Worm (Caenorhabditis elegans) whole organism, late embryonic: ENCODE measurements around the gene T03D3.5.

Experiments used
- C38D4.7 ChIP-seq: fragments of 200-800 bp; sonication (Bioruptor generic); optimal IDR thresholded peaks from 2 replicates; lab custom pipeline; 2018; ENCODE audit warnings: mild to moderate bottlenecking, missing genetic modification characterization, moderate library complexity, missing compliant biosample characterization
- K02D7.2 ChIP-seq: sonication (generic microtip); optimal IDR thresholded peaks from 2 replicates; lab custom pipeline; 2017; ENCODE audit warnings: mild to moderate bottlenecking, missing genetic modification characterization, missing compliant biosample characterization
- ahr-1 ChIP-seq: sonication (generic microtip); optimal IDR thresholded peaks from 2 replicates; lab custom pipeline; 2016; ENCODE audit warnings: missing genetic modification characterization, missing compliant biosample characterization
- ama-1 ChIP-seq: fragments of 150-350 bp; optimal IDR thresholded peaks from 2 replicates; lab custom pipeline; 2014
- ceh-18 ChIP-seq: sonication (generic microtip); optimal IDR thresholded peaks from 2 replicates; lab custom pipeline; 2016; ENCODE audit warnings: missing genetic modification characterization, missing compliant biosample characterization
- ceh-19 ChIP-seq: fragments of 200-800 bp; sonication (Bioruptor generic); optimal IDR thresholded peaks from 2 replicates; lab custom pipeline; 2018; ENCODE audit warnings: mild to moderate bottlenecking, missing genetic modification characterization, missing compliant biosample characterization
- ceh-24 ChIP-seq: sonication (generic microtip); optimal IDR thresholded peaks from 2 replicates; lab custom pipeline; 2016; ENCODE audit warnings: mild to moderate bottlenecking, missing genetic modification characterization, missing compliant biosample characterization
- ceh-30 ChIP-seq: fragments of 150-350 bp; optimal IDR thresholded peaks from 2 replicates; lab custom pipeline; 2014; ENCODE audit warnings: missing biosample characterization, missing genetic modification characterization
- ceh-31 ChIP-seq: sonication (generic microtip); optimal IDR thresholded peaks from 2 replicates; lab custom pipeline; 2016; ENCODE audit warnings: missing genetic modification characterization, missing compliant biosample characterization
- ceh-34 ChIP-seq: sonication (generic microtip); optimal IDR thresholded peaks from 2 replicates; lab custom pipeline; 2016; ENCODE audit warnings: mild to moderate bottlenecking, missing genetic modification characterization, missing compliant biosample characterization
- ceh-45 ChIP-seq: fragments of 200-800 bp; sonication (Bioruptor generic); IDR thresholded peaks from 2 replicates; pipeline ENCODE4 v1.3.6; 2022; ENCODE audit warnings: missing genetic modification reagents, missing genetic modification characterization, missing compliant biosample characterization
- ceh-6 ChIP-seq: fragments of 200-800 bp; sonication (Bioruptor generic); optimal IDR thresholded peaks from 2 replicates; lab custom pipeline; 2018; ENCODE audit warnings: mild to moderate bottlenecking, missing genetic modification characterization, missing compliant biosample characterization
- ceh-9 ChIP-seq: sonication (generic microtip); optimal IDR thresholded peaks from 2 replicates; lab custom pipeline; 2016; ENCODE audit warnings: mild to moderate bottlenecking, missing genetic modification characterization, inconsistent platforms, missing compliant biosample characterization
- elt-2 ChIP-seq: sonication (generic microtip); optimal IDR thresholded peaks from 2 replicates; lab custom pipeline; 2016; ENCODE audit warnings: missing genetic modification reagents, missing genetic modification characterization, missing compliant biosample characterization
- elt-4 ChIP-seq: sonication (generic microtip); optimal IDR thresholded peaks from 2 replicates; lab custom pipeline; 2016; ENCODE audit warnings: missing genetic modification characterization, missing compliant biosample characterization
- ets-4 ChIP-seq: sonication (generic microtip); optimal IDR thresholded peaks from 2 replicates; lab custom pipeline; 2016; ENCODE audit warnings: missing genetic modification characterization, missing compliant biosample characterization
- eyg-1 ChIP-seq: sonication (generic microtip); optimal IDR thresholded peaks from 2 replicates; lab custom pipeline; 2016; ENCODE audit warnings: missing genotype, missing genetic modification characterization, missing compliant biosample characterization
- fax-1 ChIP-seq: sonication (generic microtip); optimal IDR thresholded peaks from 2 replicates; lab custom pipeline; 2016; ENCODE audit warnings: missing genotype, missing genetic modification characterization, missing compliant biosample characterization
- gmeb-2 ChIP-seq: sonication (generic microtip); optimal IDR thresholded peaks from 2 replicates; lab custom pipeline; 2016; ENCODE audit warnings: missing genetic modification characterization, inconsistent platforms, missing compliant biosample characterization
- hlh-15 ChIP-seq: sonication (generic microtip); optimal IDR thresholded peaks from 2 replicates; lab custom pipeline; 2016; ENCODE audit warnings: missing genetic modification characterization, missing compliant biosample characterization
- hlh-8 ChIP-seq: sonication (generic microtip); optimal IDR thresholded peaks from 2 replicates; lab custom pipeline; 2016; ENCODE audit warnings: missing genotype, missing genetic modification characterization, missing compliant biosample characterization
- lin-11 ChIP-seq: fragments of 200-800 bp; sonication (Bioruptor generic); optimal IDR thresholded peaks from 2 replicates; lab custom pipeline; 2018; ENCODE audit warnings: mild to moderate bottlenecking, missing genetic modification characterization, missing compliant biosample characterization
- madf-2 ChIP-seq: sonication (generic microtip); optimal IDR thresholded peaks from 2 replicates; lab custom pipeline; 2017; ENCODE audit warnings: missing genetic modification characterization, missing compliant biosample characterization
- mec-3 ChIP-seq: sonication (generic microtip); optimal IDR thresholded peaks from 2 replicates; lab custom pipeline; 2016; ENCODE audit warnings: borderline replicate concordance, missing genetic modification characterization, missing compliant biosample characterization
- odd-2 ChIP-seq: sonication (generic microtip); optimal IDR thresholded peaks from 2 replicates; lab custom pipeline; 2017; ENCODE audit warnings: antibody characterized with exemption, mild to moderate bottlenecking, missing genetic modification characterization, missing compliant biosample characterization
- pag-3 ChIP-seq: sonication (generic microtip); optimal IDR thresholded peaks from 2 replicates; lab custom pipeline; 2016; ENCODE audit warnings: missing compliant biosample characterization, missing genetic modification characterization, borderline replicate concordance
- pax-1 ChIP-seq: fragments of 150-350 bp; optimal IDR thresholded peaks from 2 replicates; lab custom pipeline; 2014; ENCODE audit warnings: missing biosample characterization, missing genetic modification characterization
- pha-2 ChIP-seq: sonication (generic microtip); optimal IDR thresholded peaks from 2 replicates; lab custom pipeline; 2017; ENCODE audit warnings: mild to moderate bottlenecking, missing genetic modification characterization, missing compliant biosample characterization
- rnt-1 ChIP-seq: sonication (generic microtip); optimal IDR thresholded peaks from 2 replicates; lab custom pipeline; 2016; ENCODE audit warnings: missing genetic modification characterization, missing compliant biosample characterization
- sdc-2 ChIP-seq: sonication (generic microtip); optimal IDR thresholded peaks from 2 replicates; lab custom pipeline; 2016; ENCODE audit warnings: missing genotype, missing genetic modification characterization, missing compliant biosample characterization
- sox-2 ChIP-seq: fragments of 200-800 bp; sonication (Bioruptor generic); IDR thresholded peaks from 2 replicates; pipeline ENCODE4 v1.3.6; 2022; ENCODE audit warnings: missing genetic modification reagents, missing genetic modification characterization, missing compliant biosample characterization
- sox-4 ChIP-seq: sonication (generic microtip); optimal IDR thresholded peaks from 2 replicates; lab custom pipeline; 2017; ENCODE audit warnings: mild to moderate bottlenecking, missing genetic modification characterization, inconsistent platforms, missing compliant biosample characterization
- syd-9 ChIP-seq: sonication (generic microtip); optimal IDR thresholded peaks from 2 replicates; lab custom pipeline; 2016; ENCODE audit warnings: mild to moderate bottlenecking, missing genetic modification characterization, moderate library complexity, missing compliant biosample characterization
- ttx-3 ChIP-seq: sonication (generic microtip); optimal IDR thresholded peaks from 2 replicates; lab custom pipeline; 2016; ENCODE audit warnings: missing genetic modification reagents, missing genetic modification characterization, missing compliant biosample characterization
- ztf-16 ChIP-seq: sonication (generic microtip); optimal IDR thresholded peaks from 2 replicates; lab custom pipeline; 2017; ENCODE audit warnings: missing genetic modification characterization, missing compliant biosample characterization

The T03D3.5 gene

ce11 chrV:2859738-2860137, 33.1 kb upstream of the T03D3.5 start, which contains the start of gene srj-54:
TSS of gene srj-54 (minus strand) at chrV:2859838.
- TF ChIP-seq ama-1 (lab: Kevin White, UChicago) (no peak), hlh-8 (tag; lab: Kevin White, UChicago) (no peak), ceh-31 (tag; lab: Kevin White, UChicago) (no peak), ets-4 (tag; lab: Kevin White, UChicago) (no peak), pax-1 (no peak), ceh-30 (tag; lab: Kevin White, UChicago) (no peak), C38D4.7 (GFP tag; lab: Kevin White, UChicago) (no peak), ceh-34 (tag; lab: Kevin White, UChicago) (no peak), ztf-16 (tag; lab: Kevin White, UChicago) (no peak), eyg-1 (no peak)

ce11 chrV:2857842-2858241, 31.2 kb upstream of the T03D3.5 start, which contains the start of gene srj-55:
TSS of gene srj-55 (minus strand) at chrV:2857942.
- TF ChIP-seq pag-3 (no peak), ceh-18 (tag; lab: Kevin White, UChicago) (no peak), ceh-9 (tag; lab: Kevin White, UChicago) (no peak), ceh-31 (tag; lab: Kevin White, UChicago) (no peak), ahr-1 (no peak), ceh-19 (GFP tag; lab: Kevin White, UChicago) (no peak), mec-3 (tag; lab: Kevin White, UChicago) (no peak), ceh-6 (GFP tag; lab: Kevin White, UChicago) (no peak), hlh-15 (no peak), ama-1 (lab: Kevin White, UChicago) (no peak), elt-2 (tag; lab: Kevin White, UChicago) (no peak), madf-2 (tag; lab: Kevin White, UChicago) (no peak), ceh-30 (tag; lab: Kevin White, UChicago) (no peak), sdc-2 (tag; lab: Kevin White, UChicago) (no peak), odd-2 (tag; lab: Kevin White, UChicago) (no peak), elt-4 (tag; lab: Kevin White, UChicago) (no peak)

ce11 chrV:2855473-2855872, 28.8 kb upstream of the T03D3.5 start, which contains the start of gene srj-57:
TSS of gene srj-57 (minus strand) at chrV:2855573.
- no peak for TF ChIP-seq C38D4.7 (GFP tag; lab: Kevin White, UChicago)
- no peak for TF ChIP-seq sox-2 (GFP tag; lab: Robert Waterston, UW)
- TF ChIP-seq lin-11: no peak
- TF ChIP-seq ceh-45 (GFP tag; lab: Robert Waterston, UW): no peak
- TF ChIP-seq gmeb-2 (tag; lab: Kevin White, UChicago): no peak
- no peak for TF ChIP-seq syd-9
- TF ChIP-seq ttx-3 (tag; lab: Kevin White, UChicago): no peak
- TF ChIP-seq ceh-24 (tag; lab: Kevin White, UChicago): no peak
- no peak for TF ChIP-seq sox-4 (tag; lab: Kevin White, UChicago)
- TF ChIP-seq ets-4 (tag; lab: Kevin White, UChicago): no peak
- TF ChIP-seq rnt-1: no peak
- no peak for TF ChIP-seq hlh-15
- no peak for TF ChIP-seq fax-1 (tag; lab: Kevin White, UChicago)
- TF ChIP-seq pha-2 (tag; lab: Kevin White, UChicago): no peak
- TF ChIP-seq eyg-1: no peak

ce11 chrV:2849071-2849470, 22.4 kb upstream of the T03D3.5 start, which contains the start of gene ugt-53:
TSS of gene ugt-53 (plus strand) at chrV:2849343.
- TF ChIP-seq K02D7.2 (tag; lab: Kevin White, UChicago): no peak
- TF ChIP-seq elt-2 (tag; lab: Kevin White, UChicago): peak; percentile 6
